Worm (Caenorhabditis elegans): ENCODE data around the gene arrd-7.

The arrd-7 gene

DNA sequence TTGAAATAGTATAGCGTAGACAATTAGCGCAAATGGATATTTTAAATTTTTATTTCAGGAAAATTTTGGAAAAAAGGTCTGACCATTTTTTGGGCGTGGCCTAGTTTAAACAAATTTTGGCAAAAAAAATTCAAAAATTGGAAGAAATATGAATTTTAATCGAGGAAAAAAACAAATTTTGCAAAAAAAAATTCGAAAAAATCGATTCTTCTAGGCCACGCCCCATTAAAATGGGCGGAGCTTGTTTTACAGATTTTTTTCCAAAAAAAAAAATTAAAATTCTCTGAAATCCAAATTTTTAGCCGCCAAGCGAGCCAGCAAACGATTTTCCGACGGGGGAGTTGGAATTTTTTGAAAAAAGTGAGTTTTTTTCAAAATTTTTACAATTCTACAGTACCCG, 13.1 kb downstream of the arrd-7 start, which contains the start of gene nadk-2:
Gene nadk-2 (plus strand): TSS at position 301 of the 400 bp plus-strand sequence.
- no peak for TF ChIP-seq dmd-8 (GFP tag; IDR thresholded peaks at IDR 0.05)
- TF ChIP-seq spr-1 (tag; optimal IDR thresholded peaks at IDR 0.05), result no peak
- TF ChIP-seq T26A8.4 (GFP tag; IDR thresholded peaks at IDR 0.05), result no peak
- no peak for TF ChIP-seq pqm-1 (tag; optimal IDR thresholded peaks at IDR 0.05)
- no peak for TF ChIP-seq F10B5.3 (tag; optimal IDR thresholded peaks at IDR 0.05)
- no peak for TF ChIP-seq dmd-6 (GFP tag; IDR thresholded peaks at IDR 0.05)
- TF ChIP-seq lin-38 (GFP tag; IDR thresholded peaks at IDR 0.05), result no peak
- TF ChIP-seq nhr-48 (tag; optimal IDR thresholded peaks at IDR 0.05), result no peak
- TF ChIP-seq Y105C5A.15 (GFP tag; IDR thresholded peaks at IDR 0.05), result no peak
- no peak for TF ChIP-seq madf-9 (GFP tag; conservative IDR thresholded peaks at IDR 0.05)
- no peak for TF ChIP-seq hlh-30 (tag; optimal IDR thresholded peaks at IDR 0.05; ENCODE audit: insufficient read depth)
- no peak for TF ChIP-seq lin-13 (GFP tag; optimal IDR thresholded peaks at IDR 0.05)
- TF ChIP-seq lin-15B (tag; optimal IDR thresholded peaks at IDR 0.05), result no peak
- no peak for TF ChIP-seq vab-7 (GFP tag; IDR thresholded peaks at IDR 0.05)
- no peak for TF ChIP-seq T20F7.1 (GFP tag; optimal IDR thresholded peaks at IDR 0.05)
- no peak for TF ChIP-seq fos-1 (tag; optimal IDR thresholded peaks at IDR 0.05)

- TF ChIP-seq F44E2.7 (GFP tag; IDR thresholded peaks at IDR 0.05), result no peak
- no peak for TF ChIP-seq nhr-111 (GFP tag; optimal IDR thresholded peaks at IDR 0.05)
- peak; percentile 71 for TF ChIP-seq nhr-28 (tag; optimal IDR thresholded peaks at IDR 0.05)
- TF ChIP-seq T20F7.1 (GFP tag; optimal IDR thresholded peaks at IDR 0.05), result peak; percentile 51
- peak; percentile 38 for TF ChIP-seq rbr-2 (tag; optimal IDR thresholded peaks at IDR 0.05)
- TF ChIP-seq nhr-102 (tag; optimal IDR thresholded peaks at IDR 0.05), result no peak
- TF ChIP-seq aly-2 (tag; optimal IDR thresholded peaks at IDR 0.05), result no peak
- TF ChIP-seq zfp-2 (tag; optimal IDR thresholded peaks at IDR 0.05), result no peak
- TF ChIP-seq ctbp-1 (GFP tag; IDR thresholded peaks at IDR 0.05), result no peak
- TF ChIP-seq mdt-29 (GFP tag; IDR thresholded peaks at IDR 0.05), result no peak
- TF ChIP-seq pqm-1 (tag; optimal IDR thresholded peaks at IDR 0.05), result peak; percentile 12
- TF ChIP-seq nhr-237 (tag; optimal IDR thresholded peaks at IDR 0.05), result no peak
- no peak for TF ChIP-seq mxl-3 (GFP tag; optimal IDR thresholded peaks at IDR 0.05)
- TF ChIP-seq daf-16 (GFP tag; optimal IDR thresholded peaks at IDR 0.05), result no peak
- no peak for TF ChIP-seq daf-16 (tag; optimal IDR thresholded peaks at IDR 0.05)
- TF ChIP-seq nhr-25 (tag; optimal IDR thresholded peaks at IDR 0.05; ENCODE audit: borderline replicate concordance, insufficient read depth), result no peak
- 0 out of 2 replicates have a peak, but pooled peaks have one; percentile 28 for TF ChIP-seq egl-43 (GFP tag; IDR thresholded peaks at IDR 0.05)
- peak; percentile 34 for TF ChIP-seq unc-130 (GFP tag; optimal IDR thresholded peaks at IDR 0.05)
- no peak for TF ChIP-seq ceh-82 (tag; optimal IDR thresholded peaks at IDR 0.05)
- TF ChIP-seq egl-27 (tag; optimal IDR thresholded peaks at IDR 0.05), result no peak
- peak in 1 of 2 experiments; percentile 65 for TF ChIP-seq lsy-2 (tag; optimal IDR thresholded peaks at IDR 0.05)
- no peak for TF ChIP-seq nhr-11 (tag; optimal IDR thresholded peaks at IDR 0.05)
- no peak for TF ChIP-seq nhr-6 (tag; optimal IDR thresholded peaks at IDR 0.05)
- no peak for TF ChIP-seq zag-1 (tag; optimal IDR thresholded peaks at IDR 0.05)
- peak; percentile 30 for TF ChIP-seq mep-1 (tag; optimal IDR thresholded peaks at IDR 0.05)
- no peak for TF ChIP-seq jun-1 (tag; optimal IDR thresholded peaks at IDR 0.05)
- TF ChIP-seq lin-38 (GFP tag; IDR thresholded peaks at IDR 0.05), result peak; percentile 88
- TF ChIP-seq zfp-3 (GFP tag; conservative IDR thresholded peaks at IDR 0.05), result no peak
- no peak for TF ChIP-seq F26F4.8 (GFP tag; conservative IDR thresholded peaks at IDR 0.05)
- TF ChIP-seq D1046.2 (GFP tag; IDR thresholded peaks at IDR 0.05), result no peak
- TF ChIP-seq nhr-42 (GFP tag; IDR thresholded peaks at IDR 0.05), result no peak
- no peak for TF ChIP-seq snpc-4 (tag; optimal IDR thresholded peaks at IDR 0.05)
- no peak for TF ChIP-seq Y5F2A.4 (GFP tag; optimal IDR thresholded peaks at IDR 0.05)
- peak; percentile 64 for TF ChIP-seq hmg-1.1 (GFP tag; IDR thresholded peaks at IDR 0.05)
- TF ChIP-seq nhr-48 (tag; optimal IDR thresholded peaks at IDR 0.05), result peak; percentile 32
- peak; percentile 83 for TF ChIP-seq hlh-30 (tag; optimal IDR thresholded peaks at IDR 0.05; ENCODE audit: insufficient read depth)
- peak; percentile 96 for TF ChIP-seq aha-1 (tag)
- TF ChIP-seq snpc-1.2 (GFP tag; IDR thresholded peaks at IDR 0.05), result no peak
Observed at ce11 chrII:12042108-12042960, 20.1 kb downstream of the arrd-7 start, which contains the start of gene ippk-1. ippk-1 (plus strand) TSS chrII:12042910.

Data from whole organism, L4 larva.